Fruit fly (Drosophila melanogaster) whole organism, embryonic: ENCODE results near the gene ABCB7.
A peak's percentile ranks its signal among the peaks of the same experiment; 100 is the strongest.

Experiments
- Adf1 ChIP-seq: fragments of 200-800 bp; sonication (Bioruptor generic); IDR thresholded peaks from 2 replicates; pipeline ENCODE4 v1.3.6; 2022; ENCODE audit warnings: missing biosample characterization, missing genetic modification characterization
- CG10959 ChIP-seq: fragments of 200-800 bp; sonication (Bioruptor generic); IDR thresholded peaks from 2 replicates; pipeline ENCODE4 v1.3.6; 2022; ENCODE audit warnings: missing biosample characterization, missing genetic modification characterization
- CG11504 ChIP-seq: fragments of 200-800 bp; sonication (Bioruptor generic); optimal IDR thresholded peaks from 3 replicates; lab custom pipeline; 2019; ENCODE audit warnings: missing biosample characterization, mild to moderate bottlenecking, missing genetic modification characterization, moderate library complexity
- CG11560 ChIP-seq: fragments of 200-800 bp; sonication (Bioruptor generic); IDR thresholded peaks from 3 replicates; pipeline ENCODE4 v1.3.6; 2022; ENCODE audit warnings: missing biosample characterization, missing genetic modification characterization
- CG17829 ChIP-seq: fragments of 200-800 bp; optimal IDR thresholded peaks from 2 replicates; lab custom pipeline; 2019; ENCODE audit warnings: missing biosample characterization, mild to moderate bottlenecking, missing genetic modification characterization, moderate library complexity
- CG3065 ChIP-seq: fragments of 200-800 bp; sonication (Bioruptor generic); optimal IDR thresholded peaks from 2 replicates; lab custom pipeline; 2016; ENCODE audit warnings: missing biosample characterization, missing genetic modification characterization
- CG32532 ChIP-seq: fragments of 200-800 bp; sonication (Bioruptor generic); IDR thresholded peaks from 2 replicates; pipeline ENCODE4 v1.3.6; 2022; ENCODE audit warnings: missing biosample characterization, missing genetic modification characterization
- CG33557 ChIP-seq: fragments of 200-800 bp; sonication (Bioruptor generic); optimal IDR thresholded peaks from 2 replicates; lab custom pipeline; 2019; ENCODE audit warnings: missing biosample characterization, mild to moderate bottlenecking, missing genetic modification characterization, moderate library complexity
- CG42726 ChIP-seq: fragments of 200-800 bp; sonication (Bioruptor generic); IDR thresholded peaks from 2 replicates; pipeline ENCODE4 v1.3.6; 2022; ENCODE audit warnings: missing biosample characterization, missing genetic modification characterization; ENCODE audit not compliant: partially characterized antibody
- CG43689 ChIP-seq: fragments of 200-800 bp; sonication (Bioruptor generic); IDR thresholded peaks from 2 replicates; pipeline ENCODE4 v1.3.6; 2022; ENCODE audit warnings: missing biosample characterization, missing genetic modification characterization
- CG4617 ChIP-seq: fragments of 200-800 bp; sonication (Bioruptor generic); optimal IDR thresholded peaks from 3 replicates; lab custom pipeline; 2016; ENCODE audit warnings: missing biosample characterization, missing genetic modification characterization, borderline replicate concordance
- CG4820 ChIP-seq: fragments of 200-800 bp; sonication (Bioruptor generic); optimal IDR thresholded peaks from 3 replicates; lab custom pipeline; 2016; ENCODE audit warnings: missing biosample characterization, missing genetic modification characterization
- CG6175 ChIP-seq: fragments of 200-800 bp; sonication (Bioruptor generic); IDR thresholded peaks from 3 replicates; pipeline ENCODE4 v1.3.6; 2022; ENCODE audit warnings: missing biosample characterization, missing genetic modification characterization
- CG6683 ChIP-seq: fragments of 200-800 bp; sonication (Bioruptor generic); optimal IDR thresholded peaks from 2 replicates; lab custom pipeline; 2017; ENCODE audit warnings: missing biosample characterization, mild to moderate bottlenecking, missing genetic modification characterization, missing genetic modification reagents
- CG6765 ChIP-seq: fragments of 200-800 bp; sonication (Bioruptor generic); optimal IDR thresholded peaks from 3 replicates; lab custom pipeline; 2017; ENCODE audit warnings: missing biosample characterization, mild to moderate bottlenecking, missing genetic modification characterization
- CG6813 ChIP-seq: fragments of 200-800 bp; sonication (Bioruptor generic); optimal IDR thresholded peaks from 2 replicates; lab custom pipeline; 2017; ENCODE audit warnings: missing biosample characterization, missing genetic modification characterization, mild to moderate bottlenecking, moderate library complexity, missing genetic modification reagents
- CG8924 ChIP-seq: fragments of 200-800 bp; optimal IDR thresholded peaks from 3 replicates; lab custom pipeline; 2019; ENCODE audit warnings: missing biosample characterization, mild to moderate bottlenecking, missing genetic modification characterization, moderate library complexity
- CG9797 ChIP-seq: fragments of 200-800 bp; sonication (Bioruptor generic); optimal IDR thresholded peaks from 3 replicates; lab custom pipeline; 2018; ENCODE audit warnings: missing biosample characterization, mild to moderate bottlenecking, missing genetic modification characterization
- Chrac-16 ChIP-seq: fragments of 200-800 bp; sonication (Bioruptor generic); optimal IDR thresholded peaks from 3 replicates; lab custom pipeline; 2016; ENCODE audit warnings: missing biosample characterization, missing genetic modification characterization
- Dad ChIP-seq: fragments of 200-800 bp; sonication (Bioruptor generic); optimal IDR thresholded peaks from 3 replicates; lab custom pipeline; 2016; ENCODE audit warnings: missing biosample characterization, missing genetic modification characterization
- Dip2 ChIP-seq: fragments of 200-800 bp; sonication (Bioruptor generic); IDR thresholded peaks from 2 replicates; pipeline ENCODE4 v1.3.6; 2022; ENCODE audit warnings: missing biosample characterization, missing genetic modification characterization
- Doc3 ChIP-seq: fragments of 200-800 bp; sonication (Bioruptor generic); IDR thresholded peaks from 3 replicates; pipeline ENCODE4 v1.3.6; 2022; ENCODE audit warnings: missing biosample characterization, missing genetic modification characterization; ENCODE audit not compliant: partially characterized antibody
- ERR ChIP-seq: fragments of 200-800 bp; sonication (Bioruptor generic); optimal IDR thresholded peaks from 2 replicates; lab custom pipeline; 2016; ENCODE audit warnings: missing biosample characterization, missing genetic modification characterization
- GATAe ChIP-seq: fragments of 200-800 bp; sonication (Bioruptor generic); conservative IDR thresholded peaks from 2 replicates; pipeline ENCODE4 v1.3.6; 2022; ENCODE audit warnings: missing biosample characterization, missing genetic modification characterization
- H15 ChIP-seq: fragments of 200-800 bp; sonication (Bioruptor generic); IDR thresholded peaks from 3 replicates; pipeline ENCODE4 v1.3.6; 2022; ENCODE audit warnings: missing biosample characterization, missing genetic modification characterization
- MBD-R2 ChIP-seq: fragments of 200-800 bp; sonication (Bioruptor generic); IDR thresholded peaks from 2 replicates; pipeline ENCODE4 v1.3.6; 2022; ENCODE audit warnings: missing biosample characterization, missing genetic modification characterization
- MTF-1 ChIP-seq: fragments of 200-800 bp; sonication (Bioruptor generic); optimal IDR thresholded peaks from 2 replicates; lab custom pipeline; 2018; ENCODE audit warnings: missing biosample characterization, mild to moderate bottlenecking, missing genetic modification characterization, borderline replicate concordance
- Max ChIP-seq: fragments of 200-800 bp; sonication (Bioruptor generic); optimal IDR thresholded peaks from 2 replicates; lab custom pipeline; 2016; ENCODE audit warnings: missing biosample characterization, mild to moderate bottlenecking, missing genetic modification characterization
- Meics ChIP-seq: fragments of 200-800 bp; sonication (Bioruptor generic); optimal IDR thresholded peaks from 2 replicates; lab custom pipeline; 2017; ENCODE audit warnings: missing biosample characterization, mild to moderate bottlenecking, missing genetic modification characterization
- Neu2 ChIP-seq: fragments of 200-800 bp; sonication (Bioruptor generic); optimal IDR thresholded peaks from 3 replicates; lab custom pipeline; 2016; ENCODE audit warnings: missing biosample characterization, missing genetic modification characterization, borderline replicate concordance
- PHDP ChIP-seq: fragments of 200-800 bp; sonication (Bioruptor generic); optimal IDR thresholded peaks from 3 replicates; lab custom pipeline; 2018; ENCODE audit warnings: missing biosample characterization, mild to moderate bottlenecking, missing genetic modification characterization, moderate library complexity
- Ptx1 ChIP-seq: fragments of 200-800 bp; sonication (Bioruptor generic); IDR thresholded peaks from 2 replicates; pipeline ENCODE4 v1.3.6; 2022; ENCODE audit warnings: missing biosample characterization, missing genetic modification characterization
- ara ChIP-seq: fragments of 200-800 bp; sonication (Bioruptor generic); IDR thresholded peaks from 2 replicates; pipeline ENCODE4 v1.3.6; 2022; ENCODE audit warnings: missing biosample characterization, missing genetic modification characterization
- ash1 ChIP-seq: fragments of 200-800 bp; sonication (Bioruptor generic); optimal IDR thresholded peaks from 2 replicates; lab custom pipeline; 2018; ENCODE audit warnings: missing biosample characterization, mild to moderate bottlenecking, missing genetic modification characterization
- bcd ChIP-seq: fragments of 200-800 bp; sonication (Bioruptor generic); optimal IDR thresholded peaks from 2 replicates; lab custom pipeline; 2017; ENCODE audit warnings: missing biosample characterization, mild to moderate bottlenecking, missing genetic modification characterization
- cad ChIP-seq: fragments of >200 bp; optimal IDR thresholded peaks from 2 replicates; lab custom pipeline; 2017; ENCODE audit warnings: missing biosample characterization, missing genetic modification characterization
- ems ChIP-seq: fragments of 200-800 bp; sonication (Bioruptor generic); optimal IDR thresholded peaks from 3 replicates; lab custom pipeline; 2016; ENCODE audit warnings: missing biosample characterization, missing genetic modification characterization
- fd96Cb ChIP-seq: fragments of 200-800 bp; sonication (Bioruptor generic); optimal IDR thresholded peaks from 2 replicates; lab custom pipeline; 2018; ENCODE audit warnings: missing biosample characterization, mild to moderate bottlenecking, missing genetic modification characterization, moderate library complexity
- ftz-f1 ChIP-seq: fragments of 200-800 bp; sonication (Bioruptor generic); optimal IDR thresholded peaks from 2 replicates; lab custom pipeline; 2016; ENCODE audit warnings: missing biosample characterization, missing genetic modification characterization
- grn ChIP-seq: fragments of 200-800 bp; sonication (Bioruptor generic); optimal IDR thresholded peaks from 3 replicates; lab custom pipeline; 2017; ENCODE audit warnings: missing biosample characterization, missing genetic modification characterization
- mam ChIP-seq: fragments of 200-800 bp; sonication (Bioruptor generic); optimal IDR thresholded peaks from 3 replicates; lab custom pipeline; 2016; ENCODE audit warnings: missing biosample characterization, missing genetic modification characterization
- pan ChIP-seq, 4 experiments: fragments of >200 bp in 3 of 4; fragments of 200-800 bp in 1 of 4; sonication (Bioruptor generic) in 1 of 4; optimal IDR thresholded peaks in 3 of 4; IDR thresholded peaks in 1 of 4; 2 replicates each; pipeline versions ENCODE4 v1.3.6 to Lab custom; 2017 to 2022; ENCODE audit warnings: missing biosample characterization in 2 of 4, missing genetic modification characterization in 2 of 4, mixed read lengths in 1 of 4
- pb ChIP-seq: fragments of 200-800 bp; sonication (Bioruptor generic); optimal IDR thresholded peaks from 3 replicates; lab custom pipeline; 2016; ENCODE audit warnings: missing biosample characterization, missing genetic modification characterization
- prd ChIP-seq, 3 experiments: fragments of >200 bp in 2 of 3; fragments of 200-800 bp in 1 of 3; sonication (Bioruptor generic) in 1 of 3; optimal IDR thresholded peaks in 2 of 3; IDR thresholded peaks in 1 of 3; 2 replicates in 2 of 3; 3 replicates in 1 of 3; pipeline versions ENCODE4 v1.3.6 to Lab custom; 2017 to 2022; ENCODE audit warnings: missing biosample characterization in 1 of 3, missing genetic modification characterization in 1 of 3
- ro ChIP-seq: fragments of 200-800 bp; sonication (Bioruptor generic); IDR thresholded peaks from 2 replicates; pipeline ENCODE4 v1.3.6; 2022; ENCODE audit warnings: missing biosample characterization, missing genetic modification characterization
- seq ChIP-seq: fragments of 200-800 bp; sonication (Bioruptor generic); IDR thresholded peaks from 2 replicates; pipeline ENCODE4 v1.3.6; 2022; ENCODE audit warnings: missing biosample characterization, missing genetic modification characterization
- tin ChIP-seq: fragments of 200-800 bp; sonication (Bioruptor generic); optimal IDR thresholded peaks from 3 replicates; lab custom pipeline; 2016; ENCODE audit warnings: missing biosample characterization, missing genetic modification characterization
- tll ChIP-seq, 2 experiments: fragments of 200-800 bp in 1 of 2; fragments of >200 bp in 1 of 2; sonication (Bioruptor generic) in 1 of 2; optimal IDR thresholded peaks; 2 replicates each; lab custom pipeline; 2017 to 2019; ENCODE audit warnings: missing biosample characterization in 2 of 2, missing genetic modification characterization in 2 of 2, mild to moderate bottlenecking in 1 of 2, moderate library complexity in 1 of 2
- unpg ChIP-seq: fragments of 200-800 bp; sonication (Bioruptor generic); optimal IDR thresholded peaks from 3 replicates; lab custom pipeline; 2018; ENCODE audit warnings: missing biosample characterization, mild to moderate bottlenecking, missing genetic modification characterization, moderate library complexity

The ABCB7 gene

DNA sequence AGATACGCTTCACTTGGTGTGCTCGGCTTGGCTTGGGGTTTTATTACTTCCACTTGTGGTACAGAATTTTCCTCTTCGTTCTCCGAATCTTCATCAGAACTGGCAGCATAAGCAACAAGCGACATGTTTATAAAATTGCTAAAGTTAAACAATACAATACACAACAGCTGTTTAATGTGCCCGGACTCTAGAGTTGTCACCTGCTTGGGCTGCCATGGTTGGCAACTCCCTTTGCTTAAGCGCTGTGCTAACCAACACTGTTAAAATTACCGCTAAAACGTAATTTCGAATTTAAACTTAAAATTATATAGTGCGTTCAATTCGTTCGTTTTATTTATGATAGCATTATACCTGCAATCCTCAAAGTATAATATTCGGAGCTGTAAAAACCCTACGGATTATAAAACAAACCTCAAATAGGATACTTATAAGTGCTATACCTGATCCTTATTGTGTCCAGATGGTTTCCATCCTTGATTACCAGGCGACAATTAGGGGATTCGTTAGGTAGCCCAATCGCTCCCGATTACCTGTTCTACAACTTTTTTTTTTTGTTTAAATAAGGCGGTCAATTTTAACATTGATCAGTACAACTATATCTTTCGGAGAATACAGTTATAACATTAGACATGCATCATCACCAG is 29.2 kb downstream of the ABCB7 start, which contains the start of the genes CG17249 and Bro (continued):
- TF ChIP-seq Chrac-16, result peak; percentile 19
- TF ChIP-seq tin (GFP tag; lab: Kevin White, UChicago), result no peak
- TF ChIP-seq CG11504 (tag; lab: Kevin White, UChicago), result no peak
- no peak for TF ChIP-seq H15 (GFP tag; lab: Robert Waterston, UW)
- no peak for TF ChIP-seq cad
- no peak for TF ChIP-seq Adf1 (GFP tag; lab: Robert Waterston, UW)
- TF ChIP-seq CG4617 (GFP tag; lab: Kevin White, UChicago), result peak; percentile 62
- TF ChIP-seq seq (GFP tag; lab: Robert Waterston, UW), result no peak
- 0 out of 2 replicates have a peak, but pooled peaks have one; percentile 27 for TF ChIP-seq Ptx1 (GFP tag; lab: Robert Waterston, UW)
- TF ChIP-seq CG4820 (GFP tag; lab: Kevin White, UChicago), result no peak
- no peak for TF ChIP-seq CG6765
- TF ChIP-seq pan (optimal IDR thresholded peaks at IDR 0.05; lab: Kevin White, UChicago), result no peak
- TF ChIP-seq pan (GFP tag; optimal IDR thresholded peaks at IDR 0.05 in 1 of 2, IDR thresholded peaks at IDR 0.05 in 1 of 2), result no peak
- peak; percentile 8 for TF ChIP-seq Dad
- peak; percentile 21 for TF ChIP-seq mam (GFP tag; lab: Kevin White, UChicago)
- no peak for TF ChIP-seq fd96Cb (tag; lab: Kevin White, UChicago)
- no peak for TF ChIP-seq Dip2 (GFP tag; lab: Robert Waterston, UW)
- TF ChIP-seq MBD-R2, result peak; percentile 97
- no peak for TF ChIP-seq CG3065 (GFP tag; lab: Kevin White, UChicago)
- no peak for TF ChIP-seq tll (GFP tag; optimal IDR thresholded peaks at IDR 0.05; lab: Kevin White, UChicago)
- no peak for TF ChIP-seq CG32532 (GFP tag; lab: Robert Waterston, UW)
- no peak for TF ChIP-seq bcd (GFP tag; lab: Kevin White, UChicago)
- TF ChIP-seq CG8924, result peak; percentile 37
- TF ChIP-seq CG6683 (GFP tag; lab: Kevin White, UChicago), result no peak
- no peak for TF ChIP-seq ash1 (GFP tag; lab: Kevin White, UChicago)
- no peak for TF ChIP-seq CG43689 (GFP tag; lab: Robert Waterston, UW)
- no peak for TF ChIP-seq CG11560 (tag; lab: Robert Waterston, UW)
- no peak for TF ChIP-seq Neu2 (GFP tag; lab: Kevin White, UChicago)
- 0 out of 3 replicates have a peak, but pooled peaks have one; percentile 21 for TF ChIP-seq Doc3 (GFP tag; lab: Robert Waterston, UW)
- peak; percentile 87 for TF ChIP-seq Meics (GFP tag; lab: Kevin White, UChicago)
- TF ChIP-seq CG10959 (GFP tag; lab: Robert Waterston, UW), result no peak
- no peak for TF ChIP-seq ara (GFP tag; lab: Robert Waterston, UW)
- TF ChIP-seq grn, result no peak
- TF ChIP-seq CG42726, result no peak
- no peak for TF ChIP-seq GATAe (GFP tag; lab: Robert Waterston, UW)
- peak; percentile 17 for TF ChIP-seq ems (GFP tag; lab: Kevin White, UChicago)
- TF ChIP-seq unpg, result no peak
- no peak for TF ChIP-seq ftz-f1 (GFP tag; lab: Kevin White, UChicago)
- TF ChIP-seq CG6813 (GFP tag; lab: Kevin White, UChicago), result no peak
- TF ChIP-seq CG9797, result peak; percentile 62
- peak; percentile 3 for TF ChIP-seq CG17829
- TF ChIP-seq CG33557 (GFP tag; lab: Kevin White, UChicago), result no peak
- TF ChIP-seq CG6175 (GFP tag; lab: Robert Waterston, UW), result no peak
- TF ChIP-seq Max, result peak; percentile 13
- TF ChIP-seq ro (GFP tag; lab: Robert Waterston, UW), result no peak
- TF ChIP-seq pb (GFP tag; lab: Kevin White, UChicago), result no peak
- TF ChIP-seq ERR (GFP tag; lab: Kevin White, UChicago), result peak; percentile 59
- TF ChIP-seq prd (optimal IDR thresholded peaks at IDR 0.05; lab: Kevin White, UChicago), result no peak
- no peak for TF ChIP-seq prd (GFP tag; IDR thresholded peaks at IDR 0.05; lab: Robert Waterston, UW)
- no peak for TF ChIP-seq MTF-1 (GFP tag; lab: Kevin White, UChicago)
- no peak for TF ChIP-seq PHDP (tag; lab: Kevin White, UChicago)
